Fruit fly (Drosophila melanogaster) Kc167 (cell line): Measurements from ENCODE around the gene CG31174.

Experiments used
- Myc ChIP-seq: fragments of >200 bp; optimal IDR thresholded peaks from 2 replicates; lab custom pipeline; 2017; ENCODE audit warnings: missing external identifiers
- Sin3A ChIP-seq: fragments of >200 bp; optimal IDR thresholded peaks from 2 replicates; lab custom pipeline; 2018; ENCODE audit warnings: missing external identifiers
- h ChIP-seq: fragments of >200 bp; optimal IDR thresholded peaks from 3 replicates; lab custom pipeline; 2018; ENCODE audit warnings: missing external identifiers
- insv ChIP-seq: fragments of >200 bp; optimal IDR thresholded peaks from 3 replicates; lab custom pipeline; 2018; ENCODE audit warnings: missing external identifiers
- psq ChIP-seq: fragments of >200 bp; optimal IDR thresholded peaks from 2 replicates; lab custom pipeline; 2017; ENCODE audit warnings: missing external identifiers
- ttk ChIP-seq: sonication (Bioruptor generic); optimal IDR thresholded peaks from 2 replicates; lab custom pipeline; 2017; ENCODE audit warnings: missing external identifiers

CG31174 gene

dm6 chr3R:21871348-21871940 lies 2.1 kb upstream of the CG31174 start:
- TF ChIP-seq h (lab: Kevin White, UChicago) (no peak), insv (lab: Kevin White, UChicago) (no peak), Sin3A (no peak), Myc (lab: Kevin White, UChicago) (no peak), ttk (lab: Kevin White, UChicago) (no peak), psq (no peak)

DNA sequence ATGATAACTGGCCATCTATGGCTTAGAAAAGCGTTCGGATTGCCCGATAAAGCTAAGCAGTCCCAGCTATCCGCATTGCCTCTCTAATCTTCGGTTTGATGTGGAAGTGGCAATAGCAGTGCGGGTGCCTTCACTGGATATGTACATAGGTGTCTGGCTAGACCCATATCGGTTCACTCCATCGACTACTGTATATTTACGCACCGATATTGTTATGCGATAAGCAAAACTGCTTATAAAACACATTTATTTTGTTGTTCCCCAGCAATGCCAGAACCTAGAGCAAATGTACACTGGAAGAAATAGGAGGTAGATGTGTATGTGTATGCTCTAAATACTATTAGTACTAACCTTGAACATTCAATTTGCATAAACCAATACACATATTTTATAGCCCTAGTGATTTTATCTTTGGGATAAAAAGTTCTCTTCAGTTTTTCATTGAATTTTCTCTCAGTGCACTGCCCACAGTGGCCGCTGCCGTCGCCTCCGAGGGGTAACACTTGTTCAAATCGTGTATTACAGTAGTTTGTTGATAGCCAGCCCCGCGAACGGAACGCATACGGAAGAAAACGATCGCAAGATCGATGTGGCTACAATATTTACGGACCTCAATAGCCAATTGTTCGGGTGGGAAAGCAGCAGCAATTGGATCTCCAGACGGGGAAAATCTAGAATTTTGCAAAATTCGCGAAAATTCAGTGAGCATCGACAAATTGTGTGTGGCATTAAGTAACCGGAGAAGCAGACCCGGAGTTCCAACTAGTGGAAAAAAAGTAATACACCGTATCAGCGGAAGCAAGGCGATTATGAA lies 1.1 kb upstream of the CG31174 start, which contains the start of gene CG31431:
Gene CG31431 (plus strand): TSS at position 524 of the 814 bp plus-strand sequence.
- no peak for TF ChIP-seq psq
- TF ChIP-seq Sin3A = no peak
- no peak for TF ChIP-seq Myc (lab: Kevin White, UChicago)
- no peak for TF ChIP-seq ttk (lab: Kevin White, UChicago)

- TF ChIP-seq Myc (lab: Kevin White, UChicago) (no peak), Sin3A (no peak), psq (no peak), insv (lab: Kevin White, UChicago) (no peak), ttk (lab: Kevin White, UChicago) (no peak), h (lab: Kevin White, UChicago) (no peak)
Observed at dm6 chr3R:21867819-21868218, 1.5 kb downstream of the CG31174 start, which contains the start of the genes CG6569 and Cby. Gene CG6569, minus strand, starts transcription at chr3R:21867919. Gene Cby, plus strand, starts transcription at chr3R:21868003.

DNA sequence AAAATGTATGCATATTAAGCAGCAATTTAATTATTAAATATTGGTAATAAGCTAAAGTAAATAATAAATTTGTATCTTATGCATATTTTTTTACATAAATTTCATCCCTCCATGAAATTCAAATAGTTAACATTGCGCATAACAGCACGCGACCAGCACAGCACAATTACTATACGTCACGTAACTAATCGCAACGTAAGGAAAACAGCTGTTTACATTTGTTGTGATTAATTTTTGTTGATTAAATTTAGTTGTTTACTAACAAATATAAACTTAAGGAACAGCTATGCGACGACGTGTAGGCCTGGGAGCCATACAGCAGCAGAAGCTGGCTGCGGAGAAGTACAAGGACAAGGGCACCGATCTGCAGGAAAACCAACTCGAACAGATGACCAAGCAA lies 4.3 kb downstream of the CG31174 start, which contains the start of gene lsn:
Gene lsn (plus strand): TSS at position 177 of the 400 bp plus-strand sequence.
- TF ChIP-seq h (lab: Kevin White, UChicago) (no peak), Myc (lab: Kevin White, UChicago) (no peak), Sin3A (no peak), insv (lab: Kevin White, UChicago) (no peak), psq (no peak), ttk (lab: Kevin White, UChicago) (no peak)

DNA sequence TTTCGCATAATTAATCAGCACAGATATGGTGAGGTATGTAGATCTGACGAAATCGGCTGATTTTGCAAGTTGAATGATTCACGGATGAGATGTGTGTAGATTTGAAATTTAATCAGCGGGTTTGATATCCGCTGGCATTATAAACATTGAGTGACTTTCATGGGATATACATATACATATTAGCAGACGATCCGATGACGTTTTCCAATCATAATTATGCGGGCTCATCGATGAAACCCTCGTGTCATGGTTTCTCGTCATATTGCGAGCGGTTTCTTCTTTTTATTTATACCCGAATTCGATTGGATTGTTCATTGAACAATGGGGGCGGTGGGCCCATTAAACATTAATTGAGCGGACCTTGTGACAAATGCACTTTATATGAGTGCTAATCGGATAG lies 4.8 kb downstream of the CG31174 start:
- TF ChIP-seq h (lab: Kevin White, UChicago) = no peak
- TF ChIP-seq ttk (lab: Kevin White, UChicago) = no peak
- no peak for TF ChIP-seq Myc (lab: Kevin White, UChicago)
- TF ChIP-seq Sin3A = no peak
- no peak for TF ChIP-seq psq
- no peak for TF ChIP-seq insv (lab: Kevin White, UChicago)

- TF ChIP-seq Sin3A = no peak
- no peak for TF ChIP-seq Myc (lab: Kevin White, UChicago)
- TF ChIP-seq psq = no peak
Observed at dm6 chr3R:21863817-21864384, 5.4 kb downstream of the CG31174 start.

DNA sequence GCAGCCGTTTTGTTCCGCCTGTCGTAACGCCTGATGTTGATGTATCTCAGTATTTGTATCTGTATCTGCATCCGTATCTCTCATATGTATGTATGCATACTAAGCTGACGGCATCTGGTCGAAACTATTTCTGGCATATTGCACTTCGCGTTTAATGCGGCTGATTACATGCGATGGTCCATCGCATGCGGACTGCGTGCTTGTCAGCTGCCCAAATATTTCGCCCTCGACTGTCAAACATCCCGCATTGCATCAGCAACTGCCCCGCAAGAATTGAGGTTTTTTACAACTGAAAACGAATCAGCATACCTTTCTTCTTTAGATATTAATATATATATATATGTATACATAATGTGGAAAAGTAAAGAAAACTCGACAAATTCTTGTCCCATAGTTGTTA lies 6.4 kb downstream of the CG31174 start:
- TF ChIP-seq Myc (lab: Kevin White, UChicago) (no peak), h (lab: Kevin White, UChicago) (no peak), psq (no peak), ttk (lab: Kevin White, UChicago) (no peak), insv (lab: Kevin White, UChicago) (no peak), Sin3A (no peak)

DNA sequence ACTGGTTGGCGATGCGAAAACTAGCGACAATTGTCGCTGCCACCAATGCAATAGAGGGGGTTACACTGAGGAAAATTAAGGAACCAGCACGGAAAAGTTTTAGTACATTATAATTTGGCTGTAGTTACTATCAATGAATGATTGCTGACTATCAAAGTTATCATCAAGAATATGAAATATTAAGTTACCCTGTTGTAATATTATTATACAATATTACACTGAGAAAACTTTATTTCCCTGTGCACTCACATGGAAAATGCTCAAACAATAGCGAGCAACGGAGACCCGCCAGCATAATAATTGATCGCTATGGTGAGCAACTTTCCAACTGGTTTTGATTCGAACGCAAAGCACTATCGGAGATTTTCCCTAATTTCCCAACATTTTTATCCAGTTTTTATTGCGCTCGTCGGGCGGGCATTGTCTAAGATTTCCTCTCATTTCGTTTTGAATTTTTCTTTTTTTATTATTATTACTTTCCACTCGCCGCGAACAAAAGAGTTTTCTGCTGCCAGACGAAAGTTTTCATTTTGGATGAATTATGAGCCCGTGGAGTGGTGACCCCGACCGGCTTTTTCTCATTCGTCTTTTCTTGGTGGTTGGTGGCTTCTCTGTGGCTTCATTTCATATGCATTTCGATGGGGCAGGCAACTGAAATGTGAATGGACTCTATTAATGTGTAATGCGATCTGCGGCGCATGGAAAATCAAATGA lies 7.0 kb downstream of the CG31174 start:
- TF ChIP-seq Sin3A (no peak), insv (lab: Kevin White, UChicago) (no peak), psq (no peak), ttk (lab: Kevin White, UChicago) (no peak), Myc (lab: Kevin White, UChicago) (no peak), h (lab: Kevin White, UChicago) (no peak)

dm6 chr3R:21859509-21859908 lies 9.8 kb downstream of the CG31174 start:
- TF ChIP-seq insv (lab: Kevin White, UChicago) (no peak), h (lab: Kevin White, UChicago) (no peak), Sin3A (no peak), ttk (lab: Kevin White, UChicago) (no peak), psq (no peak), Myc (lab: Kevin White, UChicago) (no peak)

DNA sequence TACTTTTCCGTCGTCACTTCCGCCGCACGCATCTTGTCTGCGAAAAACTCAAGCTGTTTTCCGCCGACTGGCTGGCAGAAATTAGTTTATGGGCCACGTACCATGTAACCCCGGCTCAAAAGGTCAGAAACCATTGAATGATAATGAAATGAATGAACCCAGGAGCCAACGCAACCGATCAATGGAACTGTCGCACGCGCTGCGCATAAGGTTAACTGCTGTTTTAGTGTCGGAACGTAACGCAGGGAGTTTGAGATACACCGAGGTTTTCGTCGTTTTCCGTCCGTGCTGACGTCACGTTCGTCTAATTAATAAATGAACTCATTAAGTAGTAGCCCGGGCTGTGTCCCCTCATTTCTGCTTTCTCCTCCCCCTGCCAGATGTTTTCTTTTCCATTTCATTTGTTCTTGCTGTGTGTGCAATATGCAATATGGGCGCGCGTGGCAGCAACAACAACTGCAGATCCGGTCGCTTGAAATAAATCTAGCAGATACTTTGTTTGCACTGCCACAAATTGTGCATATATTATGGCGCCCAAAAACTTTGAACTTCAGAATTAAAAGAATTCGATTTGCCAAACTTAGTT lies 10.9 kb downstream of the CG31174 start:
- no peak for TF ChIP-seq psq
- no peak for TF ChIP-seq Myc (lab: Kevin White, UChicago)
- no peak for TF ChIP-seq Sin3A

DNA sequence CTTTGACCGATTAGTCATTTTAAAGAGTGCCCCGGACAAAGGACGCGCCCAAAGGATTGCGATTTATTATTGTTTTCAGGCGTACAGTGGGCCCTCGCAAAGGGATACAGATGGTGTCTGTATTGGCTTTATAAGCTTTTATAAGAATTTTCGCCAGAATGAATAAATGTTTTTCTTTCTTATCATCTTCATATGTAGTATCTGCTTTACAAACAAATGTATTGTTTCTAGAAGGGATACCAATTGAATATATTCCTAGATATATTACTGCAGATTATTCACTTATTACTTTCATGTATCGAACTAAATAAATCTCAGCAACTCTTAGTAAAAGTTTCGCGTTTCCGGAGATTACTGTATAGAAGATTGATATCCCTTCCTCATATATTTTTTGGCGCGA lies 11.8 kb downstream of the CG31174 start:
- no peak for TF ChIP-seq Sin3A
- no peak for TF ChIP-seq psq
- TF ChIP-seq ttk (lab: Kevin White, UChicago) = no peak
- no peak for TF ChIP-seq insv (lab: Kevin White, UChicago)

- no peak for TF ChIP-seq h (lab: Kevin White, UChicago)
- no peak for TF ChIP-seq Myc (lab: Kevin White, UChicago)
- no peak for TF ChIP-seq Sin3A
- no peak for TF ChIP-seq psq
- no peak for TF ChIP-seq insv (lab: Kevin White, UChicago)
- no peak for TF ChIP-seq ttk (lab: Kevin White, UChicago)
Observed at dm6 chr3R:21856873-21857243, 12.5 kb downstream of the CG31174 start.
